Worm (Caenorhabditis elegans) whole organism, young adult: ENCODE results near the gene Y17G7B.3.
A peak's percentile ranks its signal among the peaks of the same experiment; 100 is the strongest.

Source experiments
- C06A6.2 ChIP-seq: fragments of 200-800 bp; sonication (Bioruptor generic); conservative IDR thresholded peaks from 2 replicates; pipeline ENCODE4 v1.3.6; 2022; ENCODE audit warnings: missing genetic modification characterization, missing compliant biosample characterization
- F22D6.2 ChIP-seq: sonication (generic microtip); optimal IDR thresholded peaks from 2 replicates; lab custom pipeline; 2016; ENCODE audit warnings: mild to moderate bottlenecking, missing genetic modification characterization, missing compliant biosample characterization
- F33H1.4 ChIP-seq: fragments of 200-800 bp; sonication (Bioruptor generic); IDR thresholded peaks from 2 replicates; pipeline ENCODE4 v1.3.6; 2022; ENCODE audit warnings: missing genetic modification reagents, missing genetic modification characterization, missing compliant biosample characterization
- K11D2.4 ChIP-seq: fragments of 200-800 bp; sonication (Bioruptor generic); IDR thresholded peaks from 2 replicates; pipeline ENCODE4 v1.3.6; 2022; ENCODE audit warnings: missing genetic modification reagents, missing genetic modification characterization, missing compliant biosample characterization
- T26A5.8 ChIP-seq: sonication (generic microtip); optimal IDR thresholded peaks from 2 replicates; lab custom pipeline; 2016; ENCODE audit warnings: missing genetic modification characterization, missing compliant biosample characterization
- Y79H2A.3 ChIP-seq: fragments of 200-800 bp; sonication (Bioruptor generic); conservative IDR thresholded peaks from 2 replicates; pipeline ENCODE4 v1.3.6; 2022; ENCODE audit warnings: missing genetic modification reagents, missing genetic modification characterization, missing compliant biosample characterization
- akir-1 ChIP-seq: fragments of 200-800 bp; sonication (Bioruptor generic); optimal IDR thresholded peaks from 2 replicates; lab custom pipeline; 2018; ENCODE audit warnings: mild to moderate bottlenecking, missing genetic modification characterization, moderate library complexity, missing compliant biosample characterization
- atf-7 ChIP-seq: sonication (generic microtip); optimal IDR thresholded peaks from 2 replicates; lab custom pipeline; 2017; ENCODE audit warnings: mild to moderate bottlenecking, missing genetic modification characterization, missing compliant biosample characterization
- athp-1 ChIP-seq: sonication (generic microtip); optimal IDR thresholded peaks from 2 replicates; lab custom pipeline; 2017; ENCODE audit warnings: mild to moderate bottlenecking, missing genetic modification characterization, missing compliant biosample characterization
- bed-2 ChIP-seq: fragments of 200-800 bp; sonication (Bioruptor generic); IDR thresholded peaks from 2 replicates; pipeline ENCODE4 v1.3.6; 2022; ENCODE audit warnings: missing genetic modification reagents, missing genetic modification characterization, missing compliant biosample characterization
- ccch-3 ChIP-seq: fragments of 200-800 bp; sonication (Bioruptor generic); optimal IDR thresholded peaks from 2 replicates; lab custom pipeline; 2018; ENCODE audit warnings: mild to moderate bottlenecking, missing genetic modification characterization, missing compliant biosample characterization
- ceh-40 ChIP-seq: fragments of 200-800 bp; sonication (Bioruptor generic); IDR thresholded peaks from 2 replicates; pipeline ENCODE4 v1.3.6; 2022; ENCODE audit warnings: missing genetic modification characterization, missing compliant biosample characterization
- ceh-58 ChIP-seq: fragments of 200-800 bp; sonication (Bioruptor generic); IDR thresholded peaks from 2 replicates; pipeline ENCODE4 v1.3.6; 2022; ENCODE audit warnings: missing genetic modification characterization, missing compliant biosample characterization
- chd-7 ChIP-seq: sonication (generic microtip); optimal IDR thresholded peaks from 2 replicates; lab custom pipeline; 2016; ENCODE audit warnings: mild to moderate bottlenecking, missing genetic modification characterization, moderate library complexity, missing compliant biosample characterization
- egrh-3 ChIP-seq: fragments of 200-800 bp; sonication (Bioruptor generic); IDR thresholded peaks from 2 replicates; pipeline ENCODE4 v1.3.6; 2022; ENCODE audit warnings: missing genetic modification reagents, missing genetic modification characterization, missing compliant biosample characterization
- ekl-4 ChIP-seq: fragments of 200-800 bp; sonication (Bioruptor generic); IDR thresholded peaks from 2 replicates; pipeline ENCODE4 v1.3.6; 2022; ENCODE audit warnings: missing genetic modification reagents, missing genetic modification characterization, missing compliant biosample characterization
- hmg-20 ChIP-seq: fragments of 200-800 bp; sonication (Bioruptor generic); IDR thresholded peaks from 2 replicates; pipeline ENCODE4 v1.3.6; 2022; ENCODE audit warnings: missing genetic modification reagents, missing genetic modification characterization, missing compliant biosample characterization
- hrde-1 ChIP-seq: sonication (generic microtip); optimal IDR thresholded peaks from 2 replicates; lab custom pipeline; 2016; ENCODE audit warnings: missing genetic modification characterization, mild to moderate bottlenecking, missing compliant biosample characterization, moderate library complexity, missing genotype, missing genetic modification reagents, borderline replicate concordance
- lin-40 ChIP-seq: sonication (generic microtip); optimal IDR thresholded peaks from 2 replicates; lab custom pipeline; 2016; ENCODE audit warnings: missing genetic modification characterization, mild to moderate bottlenecking, missing compliant biosample characterization, missing genotype, missing genetic modification reagents
- madf-3 ChIP-seq: fragments of 200-800 bp; sonication (Bioruptor generic); IDR thresholded peaks from 2 replicates; pipeline ENCODE4 v1.3.6; 2022; ENCODE audit warnings: missing genetic modification reagents, missing genetic modification characterization, missing compliant biosample characterization
- nfyb-1 ChIP-seq: fragments of 200-800 bp; sonication (Bioruptor generic); IDR thresholded peaks from 2 replicates; pipeline ENCODE4 v1.3.6; 2022; ENCODE audit warnings: missing genetic modification reagents, missing genetic modification characterization, missing compliant biosample characterization
- nhr-27 ChIP-seq: fragments of 200-800 bp; sonication (Bioruptor generic); optimal IDR thresholded peaks from 2 replicates; lab custom pipeline; 2018; ENCODE audit warnings: mild to moderate bottlenecking, missing genetic modification characterization, moderate library complexity, missing compliant biosample characterization
- nhr-80 ChIP-seq: sonication (generic microtip); optimal IDR thresholded peaks from 2 replicates; lab custom pipeline; 2016; ENCODE audit warnings: missing genetic modification characterization, missing compliant biosample characterization
- rcor-1 ChIP-seq: fragments of 200-800 bp; sonication (Bioruptor generic); IDR thresholded peaks from 2 replicates; pipeline ENCODE4 v1.3.6; 2022; ENCODE audit warnings: missing genetic modification reagents, missing genetic modification characterization, missing compliant biosample characterization
- rec-8 ChIP-seq, 2 experiments: sonication (generic microtip); optimal IDR thresholded peaks; 2 replicates each; lab custom pipeline; 2016; ENCODE audit warnings: mild to moderate bottlenecking in 2 of 2, missing genetic modification characterization in 2 of 2, missing genetic modification reagents in 2 of 2, missing genotype in 2 of 2, missing biosample characterization in 1 of 2, missing compliant biosample characterization in 1 of 2, moderate library complexity in 1 of 2
- rpc-1 ChIP-seq, 2 experiments: fragments of 150-350 bp in 1 of 2; sonication (generic microtip) in 1 of 2; optimal IDR thresholded peaks; 2 replicates each; lab custom pipeline; 2014 to 2018; ENCODE audit warnings: missing biosample characterization in 1 of 2, missing genetic modification characterization in 1 of 2, missing genetic modification reagents in 1 of 2, missing genotype in 1 of 2
- sea-2 ChIP-seq: fragments of 200-800 bp; sonication (Bioruptor generic); IDR thresholded peaks from 2 replicates; pipeline ENCODE4 v1.3.6; 2022; ENCODE audit warnings: missing genetic modification characterization, missing compliant biosample characterization
- snpc-1.1 ChIP-seq: sonication (generic microtip); optimal IDR thresholded peaks from 2 replicates; lab custom pipeline; 2017; ENCODE audit warnings: missing genetic modification characterization, mild to moderate bottlenecking, missing compliant biosample characterization, antibody characterized with exemption, moderate library complexity, missing genotype, missing genetic modification reagents; ENCODE audit not compliant: insufficient read depth
- snpc-1.3 ChIP-seq: sonication (generic microtip); optimal IDR thresholded peaks from 2 replicates; lab custom pipeline; 2017; ENCODE audit warnings: missing genetic modification characterization, mild to moderate bottlenecking, missing compliant biosample characterization, antibody characterized with exemption, moderate library complexity, missing genotype, missing genetic modification reagents; ENCODE audit not compliant: insufficient read depth
- snpc-4 ChIP-seq, 5 experiments: fragments of 150-350 bp in 1 of 5; sonication (generic microtip) in 4 of 5; optimal IDR thresholded peaks; 2 replicates each; lab custom pipeline; 2014 to 2018; ENCODE audit warnings: missing genetic modification characterization in 5 of 5, missing biosample characterization in 3 of 5, antibody characterized with exemption in 2 of 5, mild to moderate bottlenecking in 2 of 5, missing compliant biosample characterization in 2 of 5, missing genotype in 2 of 5, moderate library complexity in 2 of 5, missing genetic modification reagents in 1 of 5
- sptf-2 ChIP-seq: fragments of 200-800 bp; sonication (Bioruptor generic); optimal IDR thresholded peaks from 2 replicates; lab custom pipeline; 2018; ENCODE audit warnings: mild to moderate bottlenecking, missing genetic modification characterization, missing compliant biosample characterization
- xnd-1 ChIP-seq: sonication (generic microtip); optimal IDR thresholded peaks from 2 replicates; lab custom pipeline; 2016; ENCODE audit warnings: missing genotype, missing genetic modification reagents, missing genetic modification characterization, missing compliant biosample characterization
- zfh-2 ChIP-seq: fragments of 200-800 bp; sonication (Bioruptor generic); conservative IDR thresholded peaks from 2 replicates; pipeline ENCODE4 v1.3.6; 2022; ENCODE audit warnings: missing genetic modification reagents, missing genetic modification characterization, missing compliant biosample characterization
- ztf-26 ChIP-seq: sonication (generic microtip); optimal IDR thresholded peaks from 2 replicates; lab custom pipeline; 2017; ENCODE audit warnings: missing genetic modification characterization, missing compliant biosample characterization
- ztf-28 ChIP-seq: fragments of 200-800 bp; sonication (Bioruptor generic); IDR thresholded peaks from 2 replicates; pipeline ENCODE4 v1.3.6; 2022; ENCODE audit warnings: missing genetic modification reagents, missing genetic modification characterization, missing compliant biosample characterization
- ztf-6 ChIP-seq: fragments of 200-800 bp; sonication (Bioruptor generic); IDR thresholded peaks from 2 replicates; pipeline ENCODE4 v1.3.6; 2022; ENCODE audit warnings: missing genetic modification reagents, missing genetic modification characterization, missing compliant biosample characterization

The Y17G7B.3 gene

DNA sequence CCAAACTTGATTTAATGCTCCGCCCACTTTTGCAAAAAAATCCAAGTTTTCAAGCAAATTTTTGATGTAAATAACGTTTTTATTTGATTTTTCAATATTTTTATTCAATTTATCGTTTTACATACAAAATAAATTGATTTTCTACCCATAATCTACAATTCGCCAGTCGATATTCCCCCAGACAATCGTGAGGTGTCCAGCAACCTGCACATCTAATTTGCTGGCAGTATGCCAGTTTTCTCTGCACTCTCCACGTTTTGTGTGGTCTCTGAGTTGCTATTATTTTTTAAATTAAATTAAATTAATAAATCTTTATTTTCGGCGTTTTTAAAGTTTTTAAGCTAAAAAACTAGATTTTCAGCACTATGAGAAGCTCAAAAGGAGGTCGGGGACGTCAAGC, 8.7 kb upstream of the Y17G7B.3 start (continued):
- TF ChIP-seq snpc-1.1 (tag; lab: Kevin White, UChicago) (peak; percentile 16), hrde-1 (tag; lab: Kevin White, UChicago) (peak; percentile 18), ztf-28 (peak; percentile 96), nhr-80 (tag; lab: Kevin White, UChicago) (peak; percentile 28), madf-3 (GFP tag; lab: Robert Waterston, UW) (peak; percentile 99)

DNA sequence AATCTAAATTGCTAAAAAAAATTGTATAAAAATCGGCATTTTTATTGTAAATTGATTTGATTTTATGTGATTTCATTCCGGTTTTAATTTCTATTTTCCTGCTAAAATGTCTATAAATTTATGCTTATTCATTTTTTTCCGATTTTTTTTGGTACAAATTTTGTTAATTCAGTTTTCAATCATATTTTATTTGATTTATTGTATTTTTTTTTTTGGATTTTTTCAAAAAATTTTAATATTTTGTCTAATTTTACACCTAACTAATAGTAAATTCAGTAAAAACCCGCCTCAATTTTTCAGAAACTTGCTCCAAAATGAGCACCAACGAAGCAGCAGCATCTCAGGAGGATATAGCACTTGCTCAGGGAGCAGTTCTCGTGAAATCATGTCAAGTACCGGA, 3.9 kb downstream of the Y17G7B.3 start, which contains the start of gene dhps-1:
TSS of gene dhps-1 (plus strand) at position 301 of the 400 bp plus-strand sequence.
- TF ChIP-seq athp-1 (tag; lab: Kevin White, UChicago) (no peak), K11D2.4 (GFP tag; lab: Robert Waterston, UW) (no peak), ztf-26 (tag; lab: Kevin White, UChicago) (no peak), ztf-6 (no peak), xnd-1 (tag; lab: Kevin White, UChicago) (no peak), ceh-40 (no peak)

DNA sequence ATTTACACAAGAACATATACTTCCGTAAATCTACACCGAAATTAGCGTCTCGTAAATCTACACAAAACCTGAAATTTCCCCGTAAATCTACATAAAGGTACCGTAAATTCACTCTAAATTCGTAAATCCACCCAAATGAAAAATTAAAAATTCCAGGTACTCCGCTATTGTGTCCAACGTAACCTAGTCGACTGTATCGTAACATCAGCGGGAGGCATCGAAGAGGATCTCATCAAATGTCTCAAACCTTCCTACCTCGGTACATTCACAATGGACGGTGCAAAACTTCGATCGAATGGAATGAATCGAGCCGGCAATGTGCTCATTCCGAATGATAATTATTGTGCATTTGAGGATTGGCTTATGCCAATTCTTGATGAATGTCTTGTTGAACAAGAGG, 6.1 kb downstream of the Y17G7B.3 start:
- no peak for TF ChIP-seq sea-2 (GFP tag; lab: Robert Waterston, UW)
- no peak for TF ChIP-seq ceh-58
- TF ChIP-seq, all 124 proteins: peak for 0

DNA sequence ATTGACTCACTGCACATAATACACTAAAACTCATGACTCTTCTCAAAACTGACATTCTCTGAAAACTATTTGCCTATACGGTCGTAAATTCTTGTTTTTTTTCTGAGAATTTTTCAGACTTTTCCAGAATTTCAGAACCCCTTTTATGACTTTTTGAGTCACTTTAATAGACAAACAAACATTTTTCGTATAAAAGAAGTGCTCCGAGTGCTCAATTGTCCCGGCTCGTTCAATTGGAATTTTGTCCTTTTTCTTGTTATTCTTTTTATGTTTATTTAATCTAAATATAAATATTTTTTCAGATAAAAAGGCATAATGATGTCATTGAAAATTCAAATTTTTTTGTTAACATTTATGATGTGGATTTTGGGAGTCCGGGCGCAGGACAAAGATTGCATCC, 10.1 kb downstream of the Y17G7B.3 start, which contains the start of gene Y17G7B.23:
TSS of gene Y17G7B.23 (plus strand) at position 301 of the 400 bp plus-strand sequence.
- TF ChIP-seq ceh-40 (no peak), rpc-1 (optimal IDR thresholded peaks at IDR 0.05; lab: Kevin White, UChicago) (no peak), rpc-1 (tag; optimal IDR thresholded peaks at IDR 0.05; lab: Kevin White, UChicago) (no peak), rcor-1 (GFP tag; lab: Robert Waterston, UW) (no peak), zfh-2 (no peak)

DNA sequence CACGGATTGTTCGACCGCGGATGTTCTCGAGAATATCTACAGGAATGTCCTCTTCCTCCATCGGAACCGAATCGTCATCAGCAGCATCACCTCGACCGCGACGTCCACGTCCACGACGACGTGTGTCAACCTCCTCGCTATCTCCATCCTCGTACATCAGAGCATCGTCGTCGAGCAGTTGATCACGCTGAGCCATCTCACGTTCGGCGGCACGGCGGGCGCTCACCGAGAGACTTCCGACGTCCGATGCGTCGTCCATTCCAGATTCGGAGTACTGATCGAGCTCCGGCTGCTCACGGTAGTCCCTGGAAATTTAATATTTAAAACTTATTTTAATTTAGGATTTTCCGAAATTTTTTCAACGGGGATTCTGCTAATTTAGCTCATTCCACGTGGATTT, 17.2 kb downstream of the Y17G7B.3 start:
- TF ChIP-seq snpc-4 (GFP tag; optimal IDR thresholded peaks at IDR 0.05; lab: Kevin White, UChicago) (no peak), snpc-4 (tag; optimal IDR thresholded peaks at IDR 0.05; lab: Kevin White, UChicago) (no peak), rec-8 (tag; optimal IDR thresholded peaks at IDR 0.05; lab: Kevin White, UChicago) (no peak), ccch-3 (GFP tag; lab: Kevin White, UChicago) (no peak), T26A5.8 (tag; lab: Kevin White, UChicago) (no peak), ceh-58 (0 out of 2 replicates have a peak, but pooled peaks have one; percentile 5), egrh-3 (GFP tag; lab: Robert Waterston, UW) (peak; percentile 51; the same call in 1 of the 2 replicates), nhr-27 (tag; lab: Kevin White, UChicago) (no peak), F22D6.2 (tag; lab: Kevin White, UChicago) (no peak), madf-3 (GFP tag; lab: Robert Waterston, UW) (0 out of 2 replicates have a peak, but pooled peaks have one; percentile 41), lin-40 (tag; lab: Kevin White, UChicago) (no peak), bed-2 (no peak), snpc-1.3 (tag; lab: Kevin White, UChicago) (no peak), F33H1.4 (GFP tag; lab: Robert Waterston, UW) (no peak), Y79H2A.3 (GFP tag; lab: Robert Waterston, UW) (peak; percentile 36; the same call in 1 of the 2 replicates), ceh-40 (no peak), chd-7 (no peak), akir-1 (GFP tag; lab: Kevin White, UChicago) (no peak), hmg-20 (GFP tag; lab: Robert Waterston, UW) (no peak), rpc-1 (optimal IDR thresholded peaks at IDR 0.05; lab: Kevin White, UChicago) (no peak), rpc-1 (tag; optimal IDR thresholded peaks at IDR 0.05; lab: Kevin White, UChicago) (no peak), sptf-2 (GFP tag; lab: Kevin White, UChicago) (no peak), ekl-4 (GFP tag; lab: Robert Waterston, UW) (no peak), nfyb-1 (GFP tag; lab: Robert Waterston, UW) (no peak), zfh-2 (peak; percentile 78), C06A6.2 (GFP tag; lab: Robert Waterston, UW) (no peak), atf-7 (tag; lab: Kevin White, UChicago) (no peak)
